Fruit fly (Drosophila melanogaster): Measurements from ENCODE around the gene Sc2.

DNA sequence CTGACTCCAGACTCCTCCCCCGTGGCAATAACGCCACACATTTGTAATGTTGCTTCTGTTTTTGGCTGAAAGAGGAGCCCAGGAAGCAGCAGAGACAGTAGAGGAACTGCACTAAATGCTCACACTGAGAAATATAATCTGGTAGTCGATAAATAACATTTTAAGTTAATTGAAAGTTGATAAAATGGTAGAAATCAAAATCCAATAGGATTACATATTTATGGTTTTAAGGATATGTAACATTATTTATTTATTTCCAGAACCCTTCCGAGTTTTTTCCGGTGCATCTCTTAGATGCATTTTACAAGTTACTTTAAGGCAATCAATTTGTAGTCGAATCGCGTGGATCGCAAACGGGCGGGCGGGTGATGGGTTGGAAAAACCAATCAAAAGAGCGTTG, 12.4 kb upstream of the Sc2 start:
- TF ChIP-seq ttk (optimal IDR thresholded peaks at IDR 0.05) (no peak), Sin3A (optimal IDR thresholded peaks at IDR 0.05) (no peak)

Measured in Kc167 (cell line).